Fruit fly (Drosophila melanogaster) whole organism, embryonic: ENCODE measurements around the gene Rab9Fa.

ENCODE experiments used
- ATbp ChIP-seq: fragments of 200-800 bp; sonication (Bioruptor generic); optimal IDR thresholded peaks from 2 replicates; lab custom pipeline; 2017; ENCODE audit warnings: missing biosample characterization, mild to moderate bottlenecking, missing genetic modification characterization, missing genetic modification reagents
- Adf1 ChIP-seq: fragments of 200-800 bp; sonication (Bioruptor generic); IDR thresholded peaks from 2 replicates; pipeline ENCODE4 v1.3.6; 2022; ENCODE audit warnings: missing biosample characterization, missing genetic modification characterization
- CG10274 ChIP-seq: fragments of 200-800 bp; sonication (Bioruptor generic); optimal IDR thresholded peaks from 3 replicates; lab custom pipeline; 2017; ENCODE audit warnings: missing biosample characterization, mild to moderate bottlenecking, missing genetic modification characterization
- CG11723 ChIP-seq: fragments of 200-800 bp; sonication (Bioruptor generic); optimal IDR thresholded peaks from 2 replicates; lab custom pipeline; 2017; ENCODE audit warnings: missing biosample characterization, mild to moderate bottlenecking, missing genetic modification characterization
- CG12391 ChIP-seq: fragments of 200-800 bp; sonication (Bioruptor generic); optimal IDR thresholded peaks from 3 replicates; lab custom pipeline; 2018; ENCODE audit warnings: missing biosample characterization, mild to moderate bottlenecking, missing genetic modification characterization, moderate library complexity
- CG14667 ChIP-seq: fragments of 200-800 bp; sonication (Bioruptor generic); IDR thresholded peaks from 2 replicates; pipeline ENCODE4 v1.3.6; 2022; ENCODE audit warnings: missing biosample characterization, missing genetic modification characterization
- CG15601 ChIP-seq: fragments of 200-800 bp; sonication (Bioruptor generic); optimal IDR thresholded peaks from 3 replicates; lab custom pipeline; 2019; ENCODE audit warnings: missing biosample characterization, mild to moderate bottlenecking, missing genetic modification characterization, moderate library complexity
- CG1603 ChIP-seq: fragments of 200-800 bp; sonication (Bioruptor generic); optimal IDR thresholded peaks from 2 replicates; lab custom pipeline; 2019; ENCODE audit warnings: missing biosample characterization, mild to moderate bottlenecking, missing genetic modification characterization, moderate library complexity
- CG16815 ChIP-seq: fragments of 200-800 bp; sonication (Bioruptor generic); optimal IDR thresholded peaks from 3 replicates; lab custom pipeline; 2017; ENCODE audit warnings: missing biosample characterization, mild to moderate bottlenecking, missing genetic modification characterization
- CG17802 ChIP-seq: fragments of 200-800 bp; sonication (Bioruptor generic); optimal IDR thresholded peaks from 2 replicates; lab custom pipeline; 2018; ENCODE audit warnings: missing biosample characterization, mild to moderate bottlenecking, missing genetic modification characterization, moderate library complexity
- CG1832 ChIP-seq: fragments of 200-800 bp; sonication (Bioruptor generic); optimal IDR thresholded peaks from 2 replicates; lab custom pipeline; 2017; ENCODE audit warnings: missing biosample characterization, mild to moderate bottlenecking, missing genetic modification characterization, inconsistent platforms
- CG2199 ChIP-seq: fragments of 200-800 bp; sonication (Bioruptor generic); IDR thresholded peaks from 3 replicates; pipeline ENCODE4 v1.3.6; 2022; ENCODE audit warnings: missing biosample characterization, missing genetic modification characterization
- CG32767 ChIP-seq: fragments of 200-800 bp; sonication (Bioruptor generic); IDR thresholded peaks from 2 replicates; pipeline ENCODE4 v1.3.6; 2022; ENCODE audit warnings: missing biosample characterization, missing genetic modification characterization
- CG3726 ChIP-seq: fragments of 200-800 bp; sonication (Bioruptor generic); IDR thresholded peaks from 3 replicates; pipeline ENCODE4, ENCODE4 v1.3.6; 2022; ENCODE audit warnings: missing biosample characterization, missing genetic modification characterization
- CG4404 ChIP-seq: fragments of 200-800 bp; sonication (Bioruptor generic); IDR thresholded peaks from 2 replicates; pipeline ENCODE4 v1.3.6; 2022; ENCODE audit warnings: missing biosample characterization, missing genetic modification characterization
- CG4424 ChIP-seq: fragments of 200-800 bp; sonication (Bioruptor generic); optimal IDR thresholded peaks from 3 replicates; lab custom pipeline; 2016; ENCODE audit warnings: missing biosample characterization, missing genetic modification characterization
- CG6254 ChIP-seq: fragments of 200-800 bp; sonication (Bioruptor generic); optimal IDR thresholded peaks from 3 replicates; lab custom pipeline; 2017; ENCODE audit warnings: mild to moderate bottlenecking, missing biosample characterization, missing genetic modification reagents, missing genetic modification characterization
- CG7357 ChIP-seq: fragments of 200-800 bp; sonication (Bioruptor generic); IDR thresholded peaks from 3 replicates; pipeline ENCODE4 v1.3.6; 2022; ENCODE audit warnings: missing biosample characterization, missing genetic modification characterization
- CG9932 ChIP-seq: fragments of 200-800 bp; sonication (Bioruptor generic); IDR thresholded peaks from 2 replicates; pipeline ENCODE4 v1.3.6; 2022; ENCODE audit warnings: missing biosample characterization, missing genetic modification characterization
- CoRest ChIP-seq: fragments of 200-800 bp; sonication (Bioruptor generic); optimal IDR thresholded peaks from 3 replicates; lab custom pipeline; 2018; ENCODE audit warnings: missing biosample characterization, mild to moderate bottlenecking, missing genetic modification characterization, moderate library complexity
- ERR ChIP-seq: fragments of 200-800 bp; sonication (Bioruptor generic); optimal IDR thresholded peaks from 2 replicates; lab custom pipeline; 2016; ENCODE audit warnings: missing biosample characterization, missing genetic modification characterization
- Gsc ChIP-seq: fragments of 200-800 bp; sonication (Bioruptor generic); IDR thresholded peaks from 2 replicates; pipeline ENCODE4 v1.3.6; 2022; ENCODE audit warnings: missing biosample characterization, missing genetic modification characterization
- Gug ChIP-seq: fragments of 200-800 bp; sonication (Bioruptor generic); IDR thresholded peaks from 4 replicates; pipeline ENCODE4 v1.3.6; 2022; ENCODE audit warnings: missing biosample characterization, missing genetic modification characterization
- HLHmδ ChIP-seq: fragments of 200-800 bp; sonication (Bioruptor generic); optimal IDR thresholded peaks from 2 replicates; lab custom pipeline; 2018; ENCODE audit warnings: missing biosample characterization, mild to moderate bottlenecking, missing genetic modification characterization, moderate library complexity
- Hr51 ChIP-seq, 2 experiments: fragments of 200-800 bp; sonication (Bioruptor generic); optimal IDR thresholded peaks; 2 replicates in 1 of 2; 3 replicates in 1 of 2; lab custom pipeline; 2016 to 2018; ENCODE audit warnings: missing biosample characterization in 2 of 2, missing genetic modification characterization in 2 of 2, mild to moderate bottlenecking in 1 of 2, moderate library complexity in 1 of 2
- Kr ChIP-seq: fragments of 200-800 bp; sonication (Bioruptor generic); optimal IDR thresholded peaks from 2 replicates; lab custom pipeline; 2017; ENCODE audit warnings: missing biosample characterization, mild to moderate bottlenecking, missing genetic modification characterization
- Lhr ChIP-seq: fragments of 200-800 bp; sonication (Bioruptor generic); optimal IDR thresholded peaks from 3 replicates; lab custom pipeline; 2017; ENCODE audit warnings: mild to moderate bottlenecking, missing biosample characterization, missing genetic modification reagents, missing genetic modification characterization
- Nf-YB ChIP-seq: fragments of 200-800 bp; sonication (Bioruptor generic); optimal IDR thresholded peaks from 3 replicates; lab custom pipeline; 2019; ENCODE audit warnings: missing biosample characterization, mild to moderate bottlenecking, missing genetic modification characterization, moderate library complexity
- Optix ChIP-seq: fragments of 200-800 bp; sonication (Bioruptor generic); IDR thresholded peaks from 3 replicates; pipeline ENCODE4 v1.3.6; 2022; ENCODE audit warnings: missing biosample characterization, missing genetic modification characterization
- Trl ChIP-seq, 3 experiments: fragments of >200 bp in 2 of 3; fragments of 200-800 bp in 1 of 3; sonication (Bioruptor generic) in 1 of 3; optimal IDR thresholded peaks; 2 replicates in 1 of 3; 3 replicates in 2 of 3; lab custom pipeline; 2016 to 2017; ENCODE audit warnings: missing biosample characterization in 1 of 3, missing genetic modification characterization in 1 of 3
- Usf ChIP-seq: fragments of 200-800 bp; sonication (Bioruptor generic); optimal IDR thresholded peaks from 2 replicates; lab custom pipeline; 2017; ENCODE audit warnings: missing genotype, missing biosample characterization, missing genetic modification characterization
- ac ChIP-seq: fragments of 200-800 bp; sonication (Bioruptor generic); optimal IDR thresholded peaks from 3 replicates; lab custom pipeline; 2017; ENCODE audit warnings: missing biosample characterization, mild to moderate bottlenecking, missing genetic modification characterization
- ara ChIP-seq: fragments of 200-800 bp; sonication (Bioruptor generic); IDR thresholded peaks from 2 replicates; pipeline ENCODE4 v1.3.6; 2022; ENCODE audit warnings: missing biosample characterization, missing genetic modification characterization
- ash1 ChIP-seq: fragments of 200-800 bp; sonication (Bioruptor generic); optimal IDR thresholded peaks from 2 replicates; lab custom pipeline; 2018; ENCODE audit warnings: missing biosample characterization, mild to moderate bottlenecking, missing genetic modification characterization
- chinmo ChIP-seq: fragments of 200-800 bp; sonication (Bioruptor generic); IDR thresholded peaks from 4 replicates; pipeline ENCODE4 v1.3.6; 2022; ENCODE audit warnings: missing biosample characterization, missing genetic modification characterization; ENCODE audit not compliant: partially characterized antibody
- corto ChIP-seq: fragments of 200-800 bp; sonication (Bioruptor generic); optimal IDR thresholded peaks from 2 replicates; lab custom pipeline; 2016; ENCODE audit warnings: missing biosample characterization, mild to moderate bottlenecking, missing genetic modification characterization, moderate library complexity
- danr ChIP-seq: fragments of 200-800 bp; sonication (Bioruptor generic); IDR thresholded peaks from 2 replicates; pipeline ENCODE4 v1.3.6; 2022; ENCODE audit warnings: missing biosample characterization, missing genetic modification characterization
- fru ChIP-seq: fragments of >200 bp; optimal IDR thresholded peaks from 2 replicates; lab custom pipeline; 2017
- gcm ChIP-seq: fragments of 200-800 bp; sonication (Bioruptor generic); optimal IDR thresholded peaks from 2 replicates; lab custom pipeline; 2019; ENCODE audit warnings: missing biosample characterization, mild to moderate bottlenecking, missing genetic modification characterization, moderate library complexity
- ken ChIP-seq: fragments of 200-800 bp; sonication (Bioruptor generic); IDR thresholded peaks from 3 replicates; pipeline ENCODE4 v1.3.6; 2022; ENCODE audit warnings: missing biosample characterization, missing genetic modification characterization
- mld ChIP-seq: fragments of 200-800 bp; sonication (Bioruptor generic); IDR thresholded peaks from 3 replicates; pipeline ENCODE4 v1.3.6; 2022; ENCODE audit warnings: missing biosample characterization, missing genetic modification characterization; ENCODE audit not compliant: partially characterized antibody
- nau ChIP-seq: fragments of 200-800 bp; sonication (Bioruptor generic); optimal IDR thresholded peaks from 3 replicates; lab custom pipeline; 2017; ENCODE audit warnings: missing biosample characterization, mild to moderate bottlenecking, missing genetic modification characterization, missing genetic modification reagents
- nerfin-1 ChIP-seq: fragments of 200-800 bp; sonication (Bioruptor generic); optimal IDR thresholded peaks from 3 replicates; lab custom pipeline; 2019; ENCODE audit warnings: missing biosample characterization, mild to moderate bottlenecking, missing genetic modification characterization, moderate library complexity
- nom ChIP-seq: fragments of 200-800 bp; sonication (Bioruptor generic); optimal IDR thresholded peaks from 2 replicates; lab custom pipeline; 2017; ENCODE audit warnings: missing biosample characterization, missing genetic modification characterization, mild to moderate bottlenecking, moderate library complexity, missing genetic modification reagents
- org-1 ChIP-seq: fragments of 200-800 bp; sonication (Bioruptor generic); optimal IDR thresholded peaks from 2 replicates; lab custom pipeline; 2017; ENCODE audit warnings: missing biosample characterization, missing genetic modification characterization
- p53 ChIP-seq: fragments of 200-800 bp; sonication (Bioruptor generic); optimal IDR thresholded peaks from 2 replicates; lab custom pipeline; 2016; ENCODE audit warnings: missing biosample characterization, missing genetic modification characterization
- pros ChIP-seq: fragments of 200-800 bp; sonication (Bioruptor generic); optimal IDR thresholded peaks from 3 replicates; lab custom pipeline; 2019; ENCODE audit warnings: missing biosample characterization, mild to moderate bottlenecking, missing genetic modification characterization, moderate library complexity
- scrt ChIP-seq: fragments of 200-800 bp; sonication (Bioruptor generic); optimal IDR thresholded peaks from 2 replicates; lab custom pipeline; 2018; ENCODE audit warnings: missing biosample characterization, mild to moderate bottlenecking, missing genetic modification characterization, moderate library complexity
- stc ChIP-seq: fragments of 200-800 bp; sonication (Bioruptor generic); IDR thresholded peaks from 2 replicates; pipeline ENCODE4 v1.3.6; 2022; ENCODE audit warnings: missing biosample characterization, missing genetic modification characterization
- sug ChIP-seq: fragments of 200-800 bp; optimal IDR thresholded peaks from 2 replicates; lab custom pipeline; 2019; ENCODE audit warnings: missing biosample characterization, mild to moderate bottlenecking, missing genetic modification characterization, moderate library complexity
- wdn ChIP-seq: fragments of 200-800 bp; sonication (Bioruptor generic); IDR thresholded peaks from 2 replicates; pipeline ENCODE4 v1.3.6; 2022; ENCODE audit warnings: missing biosample characterization, missing genetic modification characterization

The Rab9Fa gene

dm6 chrX:10927110-10927509 is 23.7 kb downstream of the Rab9Fa start, which contains the start of gene CG2145 (continued):
- TF ChIP-seq CG1603 (no peak), CG4404 (no peak), Nf-YB (GFP tag; lab: Kevin White, UChicago) (no peak), CG6254 (GFP tag; lab: Kevin White, UChicago) (no peak), CG1832 (GFP tag; lab: Kevin White, UChicago) (no peak), CG11723 (GFP tag; lab: Kevin White, UChicago) (no peak), p53 (GFP tag; lab: Kevin White, UChicago) (no peak), Hr51 (GFP tag; optimal IDR thresholded peaks at IDR 0.05; lab: Kevin White, UChicago) (peak in 1 of 2 experiments; percentile 22), Trl (optimal IDR thresholded peaks at IDR 0.05; lab: Kevin White, UChicago) (no peak), Trl (GFP tag; optimal IDR thresholded peaks at IDR 0.05; lab: Kevin White, UChicago) (no peak), CG15601 (no peak), Gug (GFP tag; lab: Robert Waterston, UW) (no peak), ara (GFP tag; lab: Robert Waterston, UW) (no peak), CG3726 (GFP tag; lab: Robert Waterston, UW) (no peak), wdn (GFP tag; lab: Robert Waterston, UW) (no peak), Adf1 (GFP tag; lab: Robert Waterston, UW) (peak; percentile 73), nerfin-1 (no peak), stc (no peak), ken (no peak), pros (GFP tag; lab: Kevin White, UChicago) (no peak), CG10274 (GFP tag; lab: Kevin White, UChicago) (peak; percentile 95), nom (peak; percentile 48), scrt (GFP tag; lab: Kevin White, UChicago) (no peak), ERR (GFP tag; lab: Kevin White, UChicago) (no peak), HLHmδ (GFP tag; lab: Kevin White, UChicago) (no peak), CG32767 (GFP tag; lab: Robert Waterston, UW) (0 out of 2 replicates have a peak, but pooled peaks have one; percentile 19), Gsc (GFP tag; lab: Robert Waterston, UW) (no peak), CG12391 (no peak), CG4424 (GFP tag; lab: Kevin White, UChicago) (no peak), Lhr (GFP tag; lab: Kevin White, UChicago) (no peak), CG17802 (tag; lab: Kevin White, UChicago) (no peak), CoRest (tag; lab: Kevin White, UChicago) (peak; percentile 3), ac (GFP tag; lab: Kevin White, UChicago) (no peak), mld (GFP tag; lab: Robert Waterston, UW) (no peak), chinmo (GFP tag; lab: Robert Waterston, UW) (peak; percentile 88), danr (GFP tag; lab: Robert Waterston, UW) (no peak), CG16815 (GFP tag; lab: Kevin White, UChicago) (no peak), ATbp (no peak), sug (tag; lab: Kevin White, UChicago) (no peak), CG2199 (GFP tag; lab: Robert Waterston, UW) (no peak), org-1 (no peak), Usf (no peak), CG7357 (GFP tag; lab: Robert Waterston, UW) (no peak), corto (GFP tag; lab: Kevin White, UChicago) (peak; percentile 18), fru (no peak), Optix (GFP tag; lab: Robert Waterston, UW) (no peak), nau (GFP tag; lab: Kevin White, UChicago) (no peak), gcm (GFP tag; lab: Kevin White, UChicago) (no peak), CG9932 (GFP tag; lab: Robert Waterston, UW) (no peak), Kr (no peak), ash1 (GFP tag; lab: Kevin White, UChicago) (no peak), CG14667 (GFP tag; lab: Robert Waterston, UW) (no peak)
